Fruit fly (Drosophila melanogaster): Measurements from ENCODE around the gene CG6738.

Gene CG6738

DNA sequence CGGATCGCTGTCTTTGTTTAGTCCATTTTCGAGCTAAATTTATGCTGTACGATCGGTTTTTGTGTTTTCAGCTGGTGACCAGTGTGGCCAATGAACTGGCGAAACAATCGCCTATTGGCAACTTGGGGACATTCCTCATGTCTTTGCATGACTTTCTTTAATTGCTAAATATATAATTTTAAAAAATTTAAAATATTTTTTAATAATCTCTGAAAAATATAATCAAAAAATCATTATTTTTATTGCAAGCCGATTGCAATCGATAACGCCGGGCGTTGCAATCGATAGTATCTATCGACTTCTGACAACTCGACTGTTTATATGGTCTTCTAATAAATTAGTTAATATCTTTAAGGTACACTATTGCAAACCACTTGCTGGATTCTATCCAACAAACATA is 38.1 kb upstream of the CG6738 start, which contains the start of the genes sav and Ublcp1 (continued):
- no peak for TF ChIP-seq Jra (GFP tag; optimal IDR thresholded peaks at IDR 0.05)
- TF ChIP-seq Dif (GFP tag; optimal IDR thresholded peaks at IDR 0.05; ENCODE audit: partially characterized antibody): no peak
- TF ChIP-seq Hr78 (GFP tag; optimal IDR thresholded peaks at IDR 0.05): no peak
- no peak for TF ChIP-seq Abd-B (GFP tag; optimal IDR thresholded peaks at IDR 0.05)

- TF ChIP-seq fru (GFP tag; optimal IDR thresholded peaks at IDR 0.05) (peak; percentile 8), h (GFP tag; optimal IDR thresholded peaks at IDR 0.05) (peak; percentile 43), OdsH (GFP tag; optimal IDR thresholded peaks at IDR 0.05) (peak; percentile 3), foxo (GFP tag; optimal IDR thresholded peaks at IDR 0.05) (peak in 1 of 2 experiments; percentile 19), Mio (GFP tag; optimal IDR thresholded peaks at IDR 0.05) (no peak), CG9705 (GFP tag; optimal IDR thresholded peaks at IDR 0.05) (no peak), Rel (GFP tag; optimal IDR thresholded peaks at IDR 0.05) (no peak), Rel (tag; optimal IDR thresholded peaks at IDR 0.05) (no peak), rgr (GFP tag; optimal IDR thresholded peaks at IDR 0.05) (peak; percentile 2), sv (GFP tag; optimal IDR thresholded peaks at IDR 0.05) (peak; percentile 29), Hr83 (GFP tag; optimal IDR thresholded peaks at IDR 0.05; ENCODE audit: poor library complexity, severe bottlenecking) (no peak), HLH106 (tag; optimal IDR thresholded peaks at IDR 0.05) (peak; percentile 35)
These were observed 32.0 kb upstream of the CG6738 start, which contains the start of gene CG17111 for dm6 chr3R:23067209-23067826. Gene CG17111 (minus strand): TSS chr3R:23067259.

dm6 chr3R:23074480-23074879 is 24.9 kb upstream of the CG6738 start:
- no peak for TF ChIP-seq Mio (GFP tag; optimal IDR thresholded peaks at IDR 0.05)
- no peak for TF ChIP-seq Vsx2 (GFP tag; optimal IDR thresholded peaks at IDR 0.05; ENCODE audit: partially characterized antibody)
- no peak for TF ChIP-seq lola (GFP tag; optimal IDR thresholded peaks at IDR 0.05)
- no peak for TF ChIP-seq dsf (GFP tag; optimal IDR thresholded peaks at IDR 0.05; ENCODE audit: borderline replicate concordance)
- TF ChIP-seq ey (GFP tag; optimal IDR thresholded peaks at IDR 0.05): no peak
- TF ChIP-seq rgr (GFP tag; optimal IDR thresholded peaks at IDR 0.05): no peak
- TF ChIP-seq psq (GFP tag; optimal IDR thresholded peaks at IDR 0.05): no peak
- TF ChIP-seq sv (GFP tag; optimal IDR thresholded peaks at IDR 0.05): no peak
- TF ChIP-seq OdsH (GFP tag; optimal IDR thresholded peaks at IDR 0.05): no peak
- TF ChIP-seq CG9705 (GFP tag; optimal IDR thresholded peaks at IDR 0.05): no peak
- TF ChIP-seq tai (GFP tag; optimal IDR thresholded peaks at IDR 0.05): no peak
- TF ChIP-seq fru (GFP tag; optimal IDR thresholded peaks at IDR 0.05): no peak

dm6 chr3R:23081265-23081664 is 18.1 kb upstream of the CG6738 start:
- TF ChIP-seq sage (GFP tag; optimal IDR thresholded peaks at IDR 0.05): no peak
- TF ChIP-seq Dfd (GFP tag; optimal IDR thresholded peaks at IDR 0.05): no peak
- TF ChIP-seq CG32264 (GFP tag; optimal IDR thresholded peaks at IDR 0.05): no peak
- TF ChIP-seq h (GFP tag; optimal IDR thresholded peaks at IDR 0.05): no peak
- TF ChIP-seq pan (optimal IDR thresholded peaks at IDR 0.05): no peak
- no peak for TF ChIP-seq Hr83 (GFP tag; optimal IDR thresholded peaks at IDR 0.05; ENCODE audit: poor library complexity, severe bottlenecking)
- no peak for TF ChIP-seq Rel (GFP tag; optimal IDR thresholded peaks at IDR 0.05)
- TF ChIP-seq Rel (tag; optimal IDR thresholded peaks at IDR 0.05): no peak
- TF ChIP-seq OdsH (GFP tag; optimal IDR thresholded peaks at IDR 0.05): no peak
- TF ChIP-seq CrebA (GFP tag; optimal IDR thresholded peaks at IDR 0.05; ENCODE audit: borderline replicate concordance): no peak
- no peak for TF ChIP-seq Abd-B (GFP tag; optimal IDR thresholded peaks at IDR 0.05)
- no peak for TF ChIP-seq GATAd (GFP tag; optimal IDR thresholded peaks at IDR 0.05)
- TF ChIP-seq Sp1 (GFP tag; optimal IDR thresholded peaks at IDR 0.05): no peak
- no peak for TF ChIP-seq fru (GFP tag; optimal IDR thresholded peaks at IDR 0.05)
- TF ChIP-seq Hr78 (GFP tag; optimal IDR thresholded peaks at IDR 0.05): no peak
- no peak for TF ChIP-seq Myc (optimal IDR thresholded peaks at IDR 0.05)
- TF ChIP-seq woc (GFP tag; optimal IDR thresholded peaks at IDR 0.05): no peak

DNA sequence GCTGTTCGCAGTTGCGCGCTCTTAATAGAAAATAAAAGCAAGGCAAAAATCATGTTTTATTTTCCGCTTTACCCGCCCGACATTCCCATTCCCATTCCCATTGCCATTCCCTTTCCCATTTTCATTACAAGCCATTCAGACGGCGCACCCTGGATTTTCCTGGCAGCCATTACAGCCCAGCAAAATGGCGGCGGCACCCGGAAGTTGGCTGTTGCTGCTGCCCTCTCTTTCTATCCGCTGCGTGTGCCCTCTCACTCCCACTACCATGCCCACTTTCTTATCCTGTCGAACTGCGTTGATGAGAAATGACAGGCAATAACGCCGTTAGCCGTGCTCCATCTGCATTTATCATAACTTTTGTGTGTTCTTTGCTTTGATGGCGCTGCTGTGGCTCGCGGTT is 11.1 kb upstream of the CG6738 start:
- TF ChIP-seq Hr78 (GFP tag; optimal IDR thresholded peaks at IDR 0.05): no peak
- no peak for TF ChIP-seq brk (GFP tag; optimal IDR thresholded peaks at IDR 0.05)
- TF ChIP-seq foxo (GFP tag; optimal IDR thresholded peaks at IDR 0.05): no peak
- no peak for TF ChIP-seq fru (GFP tag; optimal IDR thresholded peaks at IDR 0.05)
- TF ChIP-seq Abd-B (GFP tag; optimal IDR thresholded peaks at IDR 0.05): no peak
- TF ChIP-seq Rel (GFP tag; optimal IDR thresholded peaks at IDR 0.05): no peak
- TF ChIP-seq Rel (tag; optimal IDR thresholded peaks at IDR 0.05): no peak
- TF ChIP-seq h (GFP tag; optimal IDR thresholded peaks at IDR 0.05): no peak
- TF ChIP-seq GATAd (GFP tag; optimal IDR thresholded peaks at IDR 0.05): no peak
- TF ChIP-seq psq (GFP tag; optimal IDR thresholded peaks at IDR 0.05): no peak
- no peak for TF ChIP-seq pan (optimal IDR thresholded peaks at IDR 0.05)
- TF ChIP-seq Dif (GFP tag; optimal IDR thresholded peaks at IDR 0.05; ENCODE audit: partially characterized antibody): no peak
- TF ChIP-seq HLH106 (tag; optimal IDR thresholded peaks at IDR 0.05): no peak
- no peak for TF ChIP-seq Sp1 (GFP tag; optimal IDR thresholded peaks at IDR 0.05)
- TF ChIP-seq tai (GFP tag; optimal IDR thresholded peaks at IDR 0.05): no peak
- no peak for TF ChIP-seq Mio (GFP tag; optimal IDR thresholded peaks at IDR 0.05)
- TF ChIP-seq jim (GFP tag; optimal IDR thresholded peaks at IDR 0.05): no peak
- TF ChIP-seq Hr83 (GFP tag; optimal IDR thresholded peaks at IDR 0.05; ENCODE audit: poor library complexity, severe bottlenecking): no peak
- no peak for TF ChIP-seq Hnf4 (GFP tag; optimal IDR thresholded peaks at IDR 0.05)
- TF ChIP-seq woc (GFP tag; optimal IDR thresholded peaks at IDR 0.05): no peak
- no peak for TF ChIP-seq OdsH (GFP tag; optimal IDR thresholded peaks at IDR 0.05)
